Worm (Caenorhabditis elegans) whole organism, midembryonic: ENCODE results near the gene hst-6.

ENCODE experiments used
- T22C8.4 ChIP-seq: fragments of 200-800 bp; sonication (Bioruptor generic); IDR thresholded peaks from 2 replicates; pipeline ENCODE4 v1.3.6; 2022; ENCODE audit warnings: missing genetic modification characterization, missing compliant biosample characterization
- cog-1 ChIP-seq: sonication (generic microtip); optimal IDR thresholded peaks from 2 replicates; lab custom pipeline; 2016; ENCODE audit warnings: missing genetic modification characterization, missing compliant biosample characterization
- flt-1 ChIP-seq: fragments of 200-800 bp; sonication (Bioruptor generic); IDR thresholded peaks from 2 replicates; pipeline ENCODE4 v1.3.6; 2022; ENCODE audit warnings: missing genetic modification characterization, missing compliant biosample characterization
- klf-2 ChIP-seq: fragments of 200-800 bp; sonication (Bioruptor generic); conservative IDR thresholded peaks from 2 replicates; pipeline ENCODE4 v1.3.6; 2022; ENCODE audit warnings: missing genetic modification reagents, missing genetic modification characterization, missing compliant biosample characterization
- med-1 ChIP-seq: sonication (generic microtip); optimal IDR thresholded peaks from 2 replicates; lab custom pipeline; 2017; ENCODE audit warnings: missing genetic modification characterization, mild to moderate bottlenecking, missing compliant biosample characterization, antibody characterized with exemption, missing genetic modification reagents; ENCODE audit not compliant: insufficient read depth
- ref-1 ChIP-seq: fragments of 200-800 bp; sonication (Bioruptor generic); conservative IDR thresholded peaks from 2 replicates; pipeline ENCODE4 v1.3.6; 2022; ENCODE audit warnings: missing genetic modification reagents, missing genetic modification characterization, missing compliant biosample characterization
- tab-1 ChIP-seq: fragments of 200-800 bp; sonication (Bioruptor generic); IDR thresholded peaks from 2 replicates; pipeline ENCODE4 v1.3.6; 2022; ENCODE audit warnings: missing genetic modification characterization, missing compliant biosample characterization
- ztf-23 ChIP-seq: fragments of 200-800 bp; sonication (Bioruptor generic); IDR thresholded peaks from 2 replicates; pipeline ENCODE4 v1.3.6; 2022; ENCODE audit warnings: missing genetic modification reagents, missing genetic modification characterization, missing compliant biosample characterization
- ztf-29 ChIP-seq: fragments of 200-800 bp; sonication (Bioruptor generic); IDR thresholded peaks from 2 replicates; pipeline ENCODE4 v1.3.6; 2022; ENCODE audit warnings: missing genetic modification reagents, missing genetic modification characterization, missing compliant biosample characterization

ce11 chrX:5260389-5260788 is 15.0 kb upstream of the hst-6 start:
- TF ChIP-seq ref-1 (no peak), cog-1 (tag; lab: Kevin White, UChicago) (no peak), tab-1 (no peak), ztf-23 (GFP tag; lab: Robert Waterston, UW) (no peak), ztf-29 (GFP tag; lab: Robert Waterston, UW) (no peak), flt-1 (GFP tag; lab: Robert Waterston, UW) (no peak), T22C8.4 (GFP tag; lab: Robert Waterston, UW) (no peak), med-1 (GFP tag; lab: Kevin White, UChicago) (no peak), klf-2 (GFP tag; lab: Robert Waterston, UW) (no peak)
